Fruit fly (Drosophila melanogaster) whole organism, prepupa: ENCODE data around the gene Pstk.

Experiments
- CG10631 ChIP-seq: fragments of 200-800 bp; sonication (Bioruptor generic); optimal IDR thresholded peaks from 2 replicates; lab custom pipeline; 2016; ENCODE audit warnings: missing biosample characterization, missing genetic modification characterization
- CG9139 ChIP-seq: fragments of 200-800 bp; sonication (Bioruptor generic); optimal IDR thresholded peaks from 3 replicates; lab custom pipeline; 2017; ENCODE audit warnings: missing biosample characterization, mild to moderate bottlenecking, missing genetic modification characterization
- Met ChIP-seq: fragments of 200-800 bp; sonication (Bioruptor generic); optimal IDR thresholded peaks from 3 replicates; lab custom pipeline; 2016; ENCODE audit warnings: missing biosample characterization, missing genetic modification characterization
- Smox ChIP-seq: fragments of 200-800 bp; sonication (Bioruptor generic); optimal IDR thresholded peaks from 3 replicates; lab custom pipeline; 2016; ENCODE audit warnings: missing biosample characterization, missing genetic modification characterization
- eg ChIP-seq: fragments of 200-800 bp; sonication (Bioruptor generic); IDR thresholded peaks from 3 replicates; pipeline ENCODE4 v1.3.6; 2022; ENCODE audit warnings: missing biosample characterization, missing genetic modification characterization
- net ChIP-seq: fragments of 200-800 bp; sonication (Bioruptor generic); optimal IDR thresholded peaks from 3 replicates; lab custom pipeline; 2016; ENCODE audit warnings: missing biosample characterization, missing genetic modification characterization

DNA sequence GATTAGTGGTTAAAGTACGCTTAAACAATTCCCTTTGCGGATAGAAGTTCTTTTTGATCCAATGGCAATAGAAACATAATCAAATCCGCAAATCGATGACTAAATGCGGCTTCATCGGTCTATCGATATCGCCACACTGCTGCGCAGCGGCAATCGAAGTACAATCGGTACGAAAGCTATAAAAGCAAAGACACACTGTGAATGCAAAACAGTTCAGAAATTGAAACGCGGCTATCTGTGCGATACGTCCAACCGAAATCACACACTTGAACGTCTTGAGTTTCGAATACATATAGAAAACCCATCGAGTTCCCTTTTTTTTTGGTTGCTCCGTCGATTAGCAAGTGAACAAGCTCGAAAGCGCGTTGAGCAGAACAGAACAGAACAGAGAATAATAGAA, 13.3 kb downstream of the Pstk start, which contains the start of gene CG14207:
- no peak for TF ChIP-seq CG10631 (GFP tag; lab: Kevin White, UChicago)
- no peak for TF ChIP-seq CG9139 (GFP tag; lab: Kevin White, UChicago)
- TF ChIP-seq Smox (GFP tag; lab: Kevin White, UChicago) = no peak
- TF ChIP-seq Met (GFP tag; lab: Kevin White, UChicago) = peak; percentile 3
- TF ChIP-seq eg (GFP tag; lab: Robert Waterston, UW) = peak; percentile 28; the same call in 1 of the 3 replicates
- no peak for TF ChIP-seq net (GFP tag; lab: Kevin White, UChicago)
